Worm (Caenorhabditis elegans): Measurements from ENCODE around the gene cisd-1.

DNA sequence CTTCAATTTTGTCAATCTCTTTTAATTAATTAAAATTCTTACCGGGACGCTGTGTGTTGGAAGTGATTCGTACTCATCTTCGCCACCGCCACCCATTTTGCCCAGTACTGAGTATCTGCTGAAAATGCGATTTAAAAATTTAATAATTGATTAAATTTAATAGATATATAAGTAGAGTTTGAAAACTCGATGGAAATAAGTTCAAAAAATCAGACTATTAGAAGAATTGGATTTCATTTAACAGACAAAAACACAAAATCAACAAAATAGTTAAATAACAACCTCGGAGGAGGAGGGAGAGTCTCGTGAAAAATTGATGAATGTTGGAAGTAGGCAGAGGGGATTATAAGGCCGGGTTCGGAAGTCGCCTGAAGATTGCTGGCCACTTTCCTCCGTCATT is 2.5 kb upstream of the cisd-1 start, which contains the start of gene mfn-1:
- TF ChIP-seq nfya-1 (tag; optimal IDR thresholded peaks at IDR 0.05; ENCODE audit: insufficient read depth) (no peak), fkh-10 (GFP tag; optimal IDR thresholded peaks at IDR 0.05) (no peak), snpc-4 (tag; optimal IDR thresholded peaks at IDR 0.05) (no peak), elt-1 (tag; optimal IDR thresholded peaks at IDR 0.05) (no peak), nhr-12 (tag; optimal IDR thresholded peaks at IDR 0.05) (no peak), ztf-4 (tag; optimal IDR thresholded peaks at IDR 0.05) (no peak), nhr-237 (tag; optimal IDR thresholded peaks at IDR 0.05) (no peak), tbx-2 (tag; optimal IDR thresholded peaks at IDR 0.05) (no peak), nhr-11 (tag; optimal IDR thresholded peaks at IDR 0.05) (no peak), aly-2 (tag; optimal IDR thresholded peaks at IDR 0.05) (no peak), nhr-28 (tag; optimal IDR thresholded peaks at IDR 0.05) (no peak)
